Fruit fly (Drosophila melanogaster): Measurements from ENCODE around the gene CG13127.

Gene CG13127

DNA sequence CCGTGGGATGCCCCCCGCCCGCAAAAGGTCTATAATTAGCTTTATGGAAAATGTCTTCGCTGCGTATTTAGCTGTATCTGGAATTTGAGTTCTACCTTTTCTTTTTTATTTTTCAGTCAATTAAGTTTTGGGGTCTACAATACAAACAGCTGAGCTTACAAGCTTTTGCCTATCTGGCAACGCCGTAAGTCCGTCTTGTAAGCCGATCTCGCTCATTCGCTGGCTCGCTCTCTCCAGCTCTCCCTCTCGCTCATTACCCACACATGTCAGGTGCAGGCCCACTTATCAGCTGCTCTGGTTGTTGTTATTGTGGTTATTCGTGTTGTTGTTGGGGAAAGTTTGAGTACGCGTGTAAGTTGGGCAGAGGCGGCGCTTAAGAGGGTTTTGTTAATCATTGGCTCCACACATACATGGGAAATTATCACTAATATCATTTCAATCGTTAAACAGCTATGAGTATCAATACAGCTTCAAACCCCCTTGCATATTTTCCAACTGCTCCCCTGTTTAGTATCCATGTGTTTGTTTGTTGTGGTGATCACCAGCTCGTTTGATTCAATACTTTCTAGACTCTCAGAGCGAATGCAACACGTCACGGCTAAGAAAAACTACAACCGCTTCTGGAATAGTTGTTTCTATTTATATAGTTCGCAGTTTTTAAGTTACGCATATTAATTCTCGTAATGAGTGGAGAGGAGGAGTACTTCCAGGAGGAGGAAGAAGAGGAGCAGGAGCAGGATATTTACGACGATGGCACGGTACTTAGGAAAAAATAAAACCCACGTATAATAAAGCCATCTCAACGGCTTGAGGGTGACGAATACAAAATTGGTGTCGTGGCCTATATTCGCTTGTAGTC lies 16.4 kb upstream of the CG13127 start (continued):
- TF ChIP-seq salr (GFP tag; optimal IDR thresholded peaks at IDR 0.05): peak; percentile 97 to 99
- TF ChIP-seq vri (GFP tag; optimal IDR thresholded peaks at IDR 0.05): peak; percentile 99
- TF ChIP-seq topi (GFP tag; optimal IDR thresholded peaks at IDR 0.05): peak; percentile 99
- TF ChIP-seq svp (GFP tag): peak; percentile 100
- TF ChIP-seq spab (GFP tag; optimal IDR thresholded peaks at IDR 0.05): peak; percentile 99
- TF ChIP-seq dac (GFP tag; optimal IDR thresholded peaks at IDR 0.05): peak; percentile 98
- TF ChIP-seq Ets96B (tag; optimal IDR thresholded peaks at IDR 0.05): peak; percentile 99
- TF ChIP-seq Met (GFP tag; optimal IDR thresholded peaks at IDR 0.05): peak; percentile 99
- peak; percentile 98 for TF ChIP-seq CG16779 (tag; optimal IDR thresholded peaks at IDR 0.05)
- TF ChIP-seq CG32006 (GFP tag; optimal IDR thresholded peaks at IDR 0.05): peak; percentile 99

DNA sequence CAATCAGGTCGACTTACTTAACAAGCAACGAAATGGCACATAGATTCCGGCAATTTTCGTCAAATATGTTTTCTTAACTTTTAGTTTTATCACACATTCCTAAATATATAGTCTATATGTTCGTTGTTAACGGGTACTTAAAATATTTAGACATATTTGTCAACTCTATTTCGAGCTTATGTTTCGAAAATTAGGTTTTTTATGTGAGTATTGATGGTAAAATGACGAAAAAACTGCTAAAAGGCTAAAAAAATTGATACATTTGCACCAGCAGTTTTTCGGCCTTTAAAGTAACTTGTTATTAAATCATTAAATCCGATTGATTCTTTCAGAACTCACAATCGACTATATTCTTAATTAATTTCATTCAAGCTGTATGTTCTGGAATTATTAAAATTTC lies 9.1 kb upstream of the CG13127 start, which contains the start of gene CG13131:
TSS of gene CG13131 (minus strand) at position 101 of the 400 bp plus-strand sequence.
- TF ChIP-seq Ets96B (tag; optimal IDR thresholded peaks at IDR 0.05) (no peak), eg (GFP tag; IDR thresholded peaks at IDR 0.05) (no peak), dac (GFP tag; optimal IDR thresholded peaks at IDR 0.05) (no peak), Hr39 (GFP tag; optimal IDR thresholded peaks at IDR 0.05) (no peak), Eip75B (GFP tag; optimal IDR thresholded peaks at IDR 0.05) (no peak), CG6792 (GFP tag; optimal IDR thresholded peaks at IDR 0.05) (no peak)

DNA sequence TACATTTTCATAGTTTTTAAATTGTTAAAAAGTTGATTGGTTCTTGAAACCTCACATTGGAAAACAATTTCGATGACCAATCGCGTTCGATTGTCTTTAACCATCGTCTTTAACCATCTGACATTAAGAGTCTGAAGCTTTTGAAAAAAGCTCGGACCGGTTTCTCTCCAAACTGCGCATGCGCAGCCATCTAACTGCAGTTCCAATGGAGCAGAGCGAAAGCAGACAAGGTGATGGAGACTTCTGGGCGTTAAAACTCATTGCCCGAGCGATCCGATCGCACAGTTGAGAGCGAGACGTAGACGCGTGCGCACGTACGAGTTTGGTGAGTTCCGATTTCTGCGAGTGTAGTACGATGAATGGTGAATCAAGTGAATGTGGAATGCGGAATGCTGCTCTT lies 5.9 kb downstream of the CG13127 start, which contains the start of gene obst-B:
TSS of gene obst-B (plus strand) at position 276 of the 400 bp plus-strand sequence.
- peak; percentile 2 for TF ChIP-seq CG1621 (tag; optimal IDR thresholded peaks at IDR 0.05)
- TF ChIP-seq CG31627 (GFP tag; optimal IDR thresholded peaks at IDR 0.05): no peak
- TF ChIP-seq CG4318 (GFP tag; optimal IDR thresholded peaks at IDR 0.05): no peak
- TF ChIP-seq acj6 (GFP tag; optimal IDR thresholded peaks at IDR 0.05): no peak
- no peak for TF ChIP-seq Sox15 (GFP tag; optimal IDR thresholded peaks at IDR 0.05)
- no peak for TF ChIP-seq Gug (GFP tag; IDR thresholded peaks at IDR 0.05)
- no peak for TF ChIP-seq Blimp-1 (GFP tag; optimal IDR thresholded peaks at IDR 0.05)
- TF ChIP-seq dac (GFP tag; optimal IDR thresholded peaks at IDR 0.05): no peak
- no peak for TF ChIP-seq Hr38 (GFP tag; optimal IDR thresholded peaks at IDR 0.05)
- no peak for TF ChIP-seq CG11902 (GFP tag; optimal IDR thresholded peaks at IDR 0.05)
- no peak for TF ChIP-seq Sox102F (GFP tag; optimal IDR thresholded peaks at IDR 0.05)
- no peak for TF ChIP-seq vri (GFP tag; optimal IDR thresholded peaks at IDR 0.05)
- peak; percentile 21 for TF ChIP-seq net (GFP tag; optimal IDR thresholded peaks at IDR 0.05)
- 0 out of 2 replicates have a peak, but pooled peaks have one; percentile 21 for TF ChIP-seq CG15336 (GFP tag; IDR thresholded peaks at IDR 0.05)
- peak in 1 of 2 experiments; percentile 4 for TF ChIP-seq ss (GFP tag; optimal IDR thresholded peaks at IDR 0.05)
- TF ChIP-seq lz (GFP tag; optimal IDR thresholded peaks at IDR 0.05): no peak
- TF ChIP-seq Sox14 (GFP tag; optimal IDR thresholded peaks at IDR 0.05): no peak

DNA sequence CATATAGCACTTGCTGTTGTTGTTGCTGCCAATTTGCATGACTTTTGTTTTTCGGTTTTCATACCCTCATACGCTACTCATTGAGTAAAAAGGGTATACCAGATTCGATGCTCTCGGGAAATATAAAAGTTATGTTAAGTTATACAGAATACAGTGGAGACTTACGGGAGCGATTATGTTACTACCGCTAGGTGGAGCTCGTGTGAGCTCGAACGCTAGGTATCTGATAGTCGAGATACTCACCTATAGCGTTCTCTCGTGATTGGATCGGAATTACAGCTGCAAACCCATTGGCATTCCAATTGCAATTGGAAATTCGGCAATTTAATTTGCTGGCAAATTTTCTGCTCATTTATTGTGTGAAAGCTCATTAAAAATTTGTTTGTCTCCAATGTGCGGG lies 6.9 kb downstream of the CG13127 start:
- no peak for TF ChIP-seq esn (GFP tag; optimal IDR thresholded peaks at IDR 0.05)
- TF ChIP-seq CG32006 (GFP tag; optimal IDR thresholded peaks at IDR 0.05): peak; percentile 46
- TF ChIP-seq CG11294 (GFP tag; IDR thresholded peaks at IDR 0.05): peak; percentile 43; the same call in 1 of the 2 replicates
- TF ChIP-seq fd59A (GFP tag; optimal IDR thresholded peaks at IDR 0.05): no peak
- TF ChIP-seq CG10669 (GFP tag; optimal IDR thresholded peaks at IDR 0.05): peak; percentile 13
- TF ChIP-seq CG11762 (GFP tag; optimal IDR thresholded peaks at IDR 0.05; ENCODE audit: insufficient read depth): no peak
- peak; percentile 19 for TF ChIP-seq OdsH (GFP tag; optimal IDR thresholded peaks at IDR 0.05)
- peak; percentile 7 for TF ChIP-seq net (GFP tag; optimal IDR thresholded peaks at IDR 0.05)
- no peak for TF ChIP-seq Blimp-1 (GFP tag; optimal IDR thresholded peaks at IDR 0.05)
- no peak for TF ChIP-seq salr (GFP tag; optimal IDR thresholded peaks at IDR 0.05)
- no peak for TF ChIP-seq Hr39 (GFP tag; optimal IDR thresholded peaks at IDR 0.05)
- no peak for TF ChIP-seq Eip78C (GFP tag)
- TF ChIP-seq eg (GFP tag; IDR thresholded peaks at IDR 0.05): peak; percentile 46; the same call in 2 of the 3 replicates
- TF ChIP-seq dsx (GFP tag; optimal IDR thresholded peaks at IDR 0.05; ENCODE audit: poor library complexity, severe bottlenecking): no peak
- no peak for TF ChIP-seq CG8119 (GFP tag; IDR thresholded peaks at IDR 0.05)
- TF ChIP-seq fd85E (GFP tag; optimal IDR thresholded peaks at IDR 0.05): no peak
- TF ChIP-seq Eip93F (GFP tag; optimal IDR thresholded peaks at IDR 0.05): no peak
- TF ChIP-seq CG8319 (GFP tag; optimal IDR thresholded peaks at IDR 0.05): no peak
- TF ChIP-seq dac (GFP tag; optimal IDR thresholded peaks at IDR 0.05): no peak
- TF ChIP-seq CG34406 (GFP tag; optimal IDR thresholded peaks at IDR 0.05): no peak
- peak; percentile 12 for TF ChIP-seq Sox14 (GFP tag; optimal IDR thresholded peaks at IDR 0.05)
- no peak for TF ChIP-seq Sox102F (GFP tag; optimal IDR thresholded peaks at IDR 0.05)
- no peak for TF ChIP-seq CG1621 (tag; optimal IDR thresholded peaks at IDR 0.05)
- no peak for TF ChIP-seq CG6276 (GFP tag; optimal IDR thresholded peaks at IDR 0.05)
- TF ChIP-seq topi (GFP tag; optimal IDR thresholded peaks at IDR 0.05): no peak

Data from whole organism, prepupa.